Worm (Caenorhabditis elegans) whole organism, midembryonic: ENCODE data around the gene ttll-5.

ENCODE experiments used
- T22C8.4 ChIP-seq: fragments of 200-800 bp; sonication (Bioruptor generic); IDR thresholded peaks from 2 replicates; pipeline ENCODE4 v1.3.6; 2022; ENCODE audit warnings: missing genetic modification characterization, missing compliant biosample characterization
- cog-1 ChIP-seq: sonication (generic microtip); optimal IDR thresholded peaks from 2 replicates; lab custom pipeline; 2016; ENCODE audit warnings: missing genetic modification characterization, missing compliant biosample characterization
- flt-1 ChIP-seq: fragments of 200-800 bp; sonication (Bioruptor generic); IDR thresholded peaks from 2 replicates; pipeline ENCODE4 v1.3.6; 2022; ENCODE audit warnings: missing genetic modification characterization, missing compliant biosample characterization
- klf-2 ChIP-seq: fragments of 200-800 bp; sonication (Bioruptor generic); conservative IDR thresholded peaks from 2 replicates; pipeline ENCODE4 v1.3.6; 2022; ENCODE audit warnings: missing genetic modification reagents, missing genetic modification characterization, missing compliant biosample characterization
- med-1 ChIP-seq: sonication (generic microtip); optimal IDR thresholded peaks from 2 replicates; lab custom pipeline; 2017; ENCODE audit warnings: missing genetic modification characterization, mild to moderate bottlenecking, missing compliant biosample characterization, antibody characterized with exemption, missing genetic modification reagents; ENCODE audit not compliant: insufficient read depth
- ref-1 ChIP-seq: fragments of 200-800 bp; sonication (Bioruptor generic); conservative IDR thresholded peaks from 2 replicates; pipeline ENCODE4 v1.3.6; 2022; ENCODE audit warnings: missing genetic modification reagents, missing genetic modification characterization, missing compliant biosample characterization
- tab-1 ChIP-seq: fragments of 200-800 bp; sonication (Bioruptor generic); IDR thresholded peaks from 2 replicates; pipeline ENCODE4 v1.3.6; 2022; ENCODE audit warnings: missing genetic modification characterization, missing compliant biosample characterization
- ztf-23 ChIP-seq: fragments of 200-800 bp; sonication (Bioruptor generic); IDR thresholded peaks from 2 replicates; pipeline ENCODE4 v1.3.6; 2022; ENCODE audit warnings: missing genetic modification reagents, missing genetic modification characterization, missing compliant biosample characterization
- ztf-29 ChIP-seq: fragments of 200-800 bp; sonication (Bioruptor generic); IDR thresholded peaks from 2 replicates; pipeline ENCODE4 v1.3.6; 2022; ENCODE audit warnings: missing genetic modification reagents, missing genetic modification characterization, missing compliant biosample characterization

The ttll-5 gene

ce11 chrV:11534495-11535189 lies 25.8 kb downstream of the ttll-5 start:
- TF ChIP-seq med-1 (no peak), flt-1 (GFP tag; lab: Robert Waterston, UW) (no peak), ref-1 (GFP tag; lab: Robert Waterston, UW) (no peak), klf-2 (GFP tag; lab: Robert Waterston, UW) (no peak), T22C8.4 (GFP tag; lab: Robert Waterston, UW) (no peak), tab-1 (no peak), ztf-23 (no peak)

ce11 chrV:11535504-11536062 lies 26.7 kb downstream of the ttll-5 start:
- TF ChIP-seq ztf-29 (GFP tag; lab: Robert Waterston, UW), result no peak
- no peak for TF ChIP-seq ref-1 (GFP tag; lab: Robert Waterston, UW)

ce11 chrV:11536667-11537066 lies 27.8 kb downstream of the ttll-5 start:
- no peak for TF ChIP-seq tab-1
- TF ChIP-seq ztf-29 (GFP tag; lab: Robert Waterston, UW), result no peak
- no peak for TF ChIP-seq klf-2 (GFP tag; lab: Robert Waterston, UW)
- no peak for TF ChIP-seq ref-1 (GFP tag; lab: Robert Waterston, UW)

- TF ChIP-seq tab-1, result no peak
- no peak for TF ChIP-seq med-1
- no peak for TF ChIP-seq ztf-23
- TF ChIP-seq T22C8.4 (GFP tag; lab: Robert Waterston, UW), result no peak
- TF ChIP-seq klf-2 (GFP tag; lab: Robert Waterston, UW), result no peak
- TF ChIP-seq ref-1 (GFP tag; lab: Robert Waterston, UW), result no peak
- TF ChIP-seq flt-1 (GFP tag; lab: Robert Waterston, UW), result no peak
- no peak for TF ChIP-seq cog-1
Measured at ce11 chrV:11539502-11539901, 30.6 kb downstream of the ttll-5 start.

ce11 chrV:11541284-11541683 lies 32.4 kb downstream of the ttll-5 start:
- no peak for TF ChIP-seq tab-1
- peak; percentile 33; the same call in 1 of the 2 replicates for TF ChIP-seq flt-1 (GFP tag; lab: Robert Waterston, UW)
- TF ChIP-seq T22C8.4 (GFP tag; lab: Robert Waterston, UW), result no peak
- TF ChIP-seq ztf-23, result 0 out of 2 replicates have a peak, but pooled peaks have one; percentile 29

ce11 chrV:11543564-11543963 lies 34.7 kb downstream of the ttll-5 start, which contains the start of gene F38B7.2:
Gene F38B7.2, plus strand, starts transcription at chrV:11543963.
- no peak for TF ChIP-seq flt-1 (GFP tag; lab: Robert Waterston, UW)
- no peak for TF ChIP-seq klf-2 (GFP tag; lab: Robert Waterston, UW)
- TF ChIP-seq ref-1 (GFP tag; lab: Robert Waterston, UW), result no peak
- TF ChIP-seq ztf-23, result no peak
- TF ChIP-seq cog-1, result no peak
- no peak for TF ChIP-seq med-1
- TF ChIP-seq T22C8.4 (GFP tag; lab: Robert Waterston, UW), result no peak
- TF ChIP-seq ztf-29 (GFP tag; lab: Robert Waterston, UW), result no peak
- no peak for TF ChIP-seq tab-1

ce11 chrV:11545227-11545626 lies 36.4 kb downstream of the ttll-5 start, which contains the start of gene F38B7.10:
Gene F38B7.10, plus strand, starts transcription at chrV:11545527.
- TF ChIP-seq klf-2 (GFP tag; lab: Robert Waterston, UW), result no peak
- TF ChIP-seq flt-1 (GFP tag; lab: Robert Waterston, UW), result no peak
- no peak for TF ChIP-seq cog-1
- TF ChIP-seq T22C8.4 (GFP tag; lab: Robert Waterston, UW), result no peak

- no peak for TF ChIP-seq flt-1 (GFP tag; lab: Robert Waterston, UW)
Measured at ce11 chrV:11546795-11547194, 37.9 kb downstream of the ttll-5 start, which contains the start of gene F38B7.11. Gene F38B7.11, plus strand, starts transcription at chrV:11547095.

- TF ChIP-seq ztf-29 (GFP tag; lab: Robert Waterston, UW) (no peak), ref-1 (GFP tag; lab: Robert Waterston, UW) (no peak), med-1 (no peak), T22C8.4 (GFP tag; lab: Robert Waterston, UW) (no peak), klf-2 (GFP tag; lab: Robert Waterston, UW) (no peak), cog-1 (no peak), flt-1 (GFP tag; lab: Robert Waterston, UW) (no peak), ztf-23 (no peak), tab-1 (no peak)
Measured at ce11 chrV:11548914-11549406, 40.1 kb downstream of the ttll-5 start, which contains the start of the genes F38B7.17 and F38B7.3. Gene F38B7.17, minus strand, starts transcription at chrV:11548964. Gene F38B7.3, plus strand, starts transcription at chrV:11549107.

ce11 chrV:11552379-11552778 lies 43.5 kb downstream of the ttll-5 start, which contains the start of gene srx-85:
Gene srx-85, plus strand, starts transcription at chrV:11552679.
- TF ChIP-seq ztf-29 (GFP tag; lab: Robert Waterston, UW) (no peak), klf-2 (GFP tag; lab: Robert Waterston, UW) (no peak), flt-1 (GFP tag; lab: Robert Waterston, UW) (no peak), tab-1 (no peak), ztf-23 (no peak), ref-1 (GFP tag; lab: Robert Waterston, UW) (no peak), T22C8.4 (GFP tag; lab: Robert Waterston, UW) (no peak), med-1 (no peak), cog-1 (no peak)
